Worm (Caenorhabditis elegans) whole organism, L4/young adult: ENCODE results near the gene agmo-1.

Experiments
- W03F9.2 ChIP-seq: fragments of 150-350 bp; optimal IDR thresholded peaks from 2 replicates; lab custom pipeline; 2014; ENCODE audit warnings: missing biosample characterization, missing genetic modification characterization
- dao-5 ChIP-seq: sonication (generic microtip); optimal IDR thresholded peaks from 2 replicates; lab custom pipeline; 2016; ENCODE audit warnings: missing genotype, missing genetic modification characterization, moderate library complexity, missing compliant biosample characterization
- him-1 ChIP-seq: sonication (generic microtip); optimal IDR thresholded peaks from 2 replicates; lab custom pipeline; 2016; ENCODE audit warnings: missing genotype, missing genetic modification reagents, missing genetic modification characterization, missing compliant biosample characterization

DNA sequence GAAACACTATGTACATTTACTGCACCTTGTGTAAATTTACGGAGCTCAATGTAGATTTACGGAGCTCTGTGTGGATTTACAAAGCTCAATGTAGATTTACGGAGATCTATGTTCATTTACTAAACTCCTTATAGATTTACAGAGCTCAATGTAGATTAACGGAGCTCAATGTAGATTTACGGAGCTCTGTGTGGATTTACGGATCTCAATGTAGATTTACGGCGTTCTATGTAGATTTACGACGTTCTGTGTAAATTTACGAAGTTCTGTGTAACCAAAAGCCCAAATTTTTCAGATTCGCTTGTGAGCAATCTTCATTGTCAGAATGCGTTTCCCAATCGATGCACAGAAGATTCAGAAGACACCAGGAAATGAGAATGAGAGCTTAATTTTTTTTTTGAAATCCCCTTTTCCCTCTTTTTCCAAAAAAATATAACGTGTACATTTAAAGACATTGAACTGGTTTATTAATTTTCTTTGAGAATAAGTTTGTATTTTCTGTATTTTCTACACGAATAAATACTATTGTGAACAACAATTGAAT, 38.4 kb upstream of the agmo-1 start:
- TF ChIP-seq him-1, result no peak
- no peak for TF ChIP-seq dao-5 (tag; lab: Kevin White, UChicago)
- no peak for TF ChIP-seq W03F9.2 (tag; lab: Kevin White, UChicago)
